Worm (Caenorhabditis elegans) whole organism, midembryonic: ENCODE results near the gene Y38H8A.7.

Source experiments
- T22C8.4 ChIP-seq: fragments of 200-800 bp; sonication (Bioruptor generic); IDR thresholded peaks from 2 replicates; pipeline ENCODE4 v1.3.6; 2022; ENCODE audit warnings: missing genetic modification characterization, missing compliant biosample characterization
- cog-1 ChIP-seq: sonication (generic microtip); optimal IDR thresholded peaks from 2 replicates; lab custom pipeline; 2016; ENCODE audit warnings: missing genetic modification characterization, missing compliant biosample characterization
- flt-1 ChIP-seq: fragments of 200-800 bp; sonication (Bioruptor generic); IDR thresholded peaks from 2 replicates; pipeline ENCODE4 v1.3.6; 2022; ENCODE audit warnings: missing genetic modification characterization, missing compliant biosample characterization
- klf-2 ChIP-seq: fragments of 200-800 bp; sonication (Bioruptor generic); conservative IDR thresholded peaks from 2 replicates; pipeline ENCODE4 v1.3.6; 2022; ENCODE audit warnings: missing genetic modification reagents, missing genetic modification characterization, missing compliant biosample characterization
- tab-1 ChIP-seq: fragments of 200-800 bp; sonication (Bioruptor generic); IDR thresholded peaks from 2 replicates; pipeline ENCODE4 v1.3.6; 2022; ENCODE audit warnings: missing genetic modification characterization, missing compliant biosample characterization
- ztf-23 ChIP-seq: fragments of 200-800 bp; sonication (Bioruptor generic); IDR thresholded peaks from 2 replicates; pipeline ENCODE4 v1.3.6; 2022; ENCODE audit warnings: missing genetic modification reagents, missing genetic modification characterization, missing compliant biosample characterization
- ztf-29 ChIP-seq: fragments of 200-800 bp; sonication (Bioruptor generic); IDR thresholded peaks from 2 replicates; pipeline ENCODE4 v1.3.6; 2022; ENCODE audit warnings: missing genetic modification reagents, missing genetic modification characterization, missing compliant biosample characterization

DNA sequence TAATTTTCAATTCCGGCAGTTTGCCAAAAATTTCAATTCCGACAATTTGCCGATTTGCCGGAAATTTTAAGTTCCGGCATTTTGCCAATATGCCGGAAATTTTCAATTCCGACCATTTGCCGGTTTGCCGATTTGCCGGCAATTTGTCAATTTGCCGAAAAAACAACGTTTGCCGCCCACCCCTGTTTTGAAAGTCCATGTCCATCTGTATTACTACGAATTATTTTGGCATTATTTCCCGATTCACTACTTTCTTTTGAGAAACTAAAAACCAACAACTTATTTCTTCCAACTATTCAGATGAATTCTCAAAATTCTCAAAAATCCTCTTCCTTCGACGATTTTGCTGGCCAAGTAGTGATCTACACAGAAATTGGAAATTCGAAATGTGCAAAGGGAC is 37.0 kb downstream of the Y38H8A.7 start, which contains the start of gene Y45F10A.7:
- TF ChIP-seq ztf-29 (GFP tag; lab: Robert Waterston, UW) (no peak), tab-1 (GFP tag; lab: Robert Waterston, UW) (no peak), ztf-23 (GFP tag; lab: Robert Waterston, UW) (no peak), flt-1 (no peak), T22C8.4 (GFP tag; lab: Robert Waterston, UW) (no peak), klf-2 (GFP tag; lab: Robert Waterston, UW) (no peak), cog-1 (tag; lab: Kevin White, UChicago) (no peak)
